Worm (Caenorhabditis elegans): ENCODE results near the gene perm-4.

The perm-4 gene

DNA sequence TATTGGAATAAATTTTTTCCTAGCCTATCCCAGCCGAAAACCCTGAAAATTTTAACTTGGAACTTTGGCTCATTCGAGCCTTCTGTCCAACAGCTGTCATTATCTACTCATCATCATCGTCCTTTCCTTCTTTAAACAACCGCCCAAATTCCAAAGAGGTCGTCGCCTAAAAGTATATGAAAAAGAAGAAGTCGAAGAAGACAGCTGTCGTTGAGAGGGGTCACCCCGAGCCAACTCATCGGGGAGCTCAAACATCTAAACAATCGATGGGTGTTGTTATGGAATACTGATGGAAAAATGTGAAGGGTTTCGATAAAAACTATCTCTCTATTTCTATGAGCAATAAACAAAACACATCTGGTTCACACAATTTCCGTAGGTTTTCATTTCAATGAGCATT, 19.8 kb downstream of the perm-4 start:
- TF ChIP-seq tbx-2 (tag; optimal IDR thresholded peaks at IDR 0.05) (no peak), hlh-15 (tag; optimal IDR thresholded peaks at IDR 0.05) (no peak), T23F11.4 (GFP tag; optimal IDR thresholded peaks at IDR 0.05) (no peak), hlh-6 (tag; optimal IDR thresholded peaks at IDR 0.05) (no peak), gmeb-2 (tag; optimal IDR thresholded peaks at IDR 0.05) (no peak), lin-11 (tag; optimal IDR thresholded peaks at IDR 0.05) (no peak), rnt-1 (tag; optimal IDR thresholded peaks at IDR 0.05) (no peak), C08G9.2 (tag; optimal IDR thresholded peaks at IDR 0.05) (no peak), lim-6 (tag; optimal IDR thresholded peaks at IDR 0.05) (no peak), zip-5 (tag; optimal IDR thresholded peaks at IDR 0.05) (no peak), unc-3 (GFP tag; conservative IDR thresholded peaks at IDR 0.05) (no peak), unc-3 (tag; optimal IDR thresholded peaks at IDR 0.05) (no peak), madf-2 (tag; optimal IDR thresholded peaks at IDR 0.05) (no peak), pax-1 (tag; optimal IDR thresholded peaks at IDR 0.05) (no peak), ceh-48 (tag; optimal IDR thresholded peaks at IDR 0.05) (no peak), ama-1 (optimal IDR thresholded peaks at IDR 0.05) (no peak), unc-86 (tag; optimal IDR thresholded peaks at IDR 0.05) (no peak), ceh-31 (tag; optimal IDR thresholded peaks at IDR 0.05) (no peak), nhr-11 (tag; optimal IDR thresholded peaks at IDR 0.05) (no peak), ceh-2 (tag; optimal IDR thresholded peaks at IDR 0.05) (no peak), C38D4.7 (GFP tag; optimal IDR thresholded peaks at IDR 0.05) (no peak)

ce11 chrIV:1104518-1104917, 20.4 kb downstream of the perm-4 start, which contains the start of the genes C44B12.9 and C44B12.3:
Gene C44B12.9, minus strand, starts transcription at chrIV:1104618.
Gene C44B12.3, plus strand, starts transcription at chrIV:1104766.
- TF ChIP-seq rnt-1 (tag; optimal IDR thresholded peaks at IDR 0.05) (no peak), ref-2 (tag; optimal IDR thresholded peaks at IDR 0.05) (no peak), fkh-6 (tag; optimal IDR thresholded peaks at IDR 0.05) (no peak), ceh-31 (tag; optimal IDR thresholded peaks at IDR 0.05) (no peak), nhr-232 (tag; optimal IDR thresholded peaks at IDR 0.05) (no peak), ama-1 (optimal IDR thresholded peaks at IDR 0.05) (no peak), fkh-10 (GFP tag; optimal IDR thresholded peaks at IDR 0.05) (no peak), eyg-1 (tag; optimal IDR thresholded peaks at IDR 0.05) (no peak), pax-1 (tag; optimal IDR thresholded peaks at IDR 0.05) (no peak), ceh-34 (tag; optimal IDR thresholded peaks at IDR 0.05) (no peak), fax-1 (tag; optimal IDR thresholded peaks at IDR 0.05) (no peak), ahr-1 (tag; optimal IDR thresholded peaks at IDR 0.05) (no peak), gmeb-2 (tag; optimal IDR thresholded peaks at IDR 0.05) (no peak), hlh-15 (tag; optimal IDR thresholded peaks at IDR 0.05) (no peak), unc-86 (tag; optimal IDR thresholded peaks at IDR 0.05) (no peak), K02D7.2 (tag; optimal IDR thresholded peaks at IDR 0.05) (no peak), dmd-4 (tag; optimal IDR thresholded peaks at IDR 0.05; ENCODE audit: borderline replicate concordance) (no peak), ceh-22 (tag; optimal IDR thresholded peaks at IDR 0.05) (no peak)

DNA sequence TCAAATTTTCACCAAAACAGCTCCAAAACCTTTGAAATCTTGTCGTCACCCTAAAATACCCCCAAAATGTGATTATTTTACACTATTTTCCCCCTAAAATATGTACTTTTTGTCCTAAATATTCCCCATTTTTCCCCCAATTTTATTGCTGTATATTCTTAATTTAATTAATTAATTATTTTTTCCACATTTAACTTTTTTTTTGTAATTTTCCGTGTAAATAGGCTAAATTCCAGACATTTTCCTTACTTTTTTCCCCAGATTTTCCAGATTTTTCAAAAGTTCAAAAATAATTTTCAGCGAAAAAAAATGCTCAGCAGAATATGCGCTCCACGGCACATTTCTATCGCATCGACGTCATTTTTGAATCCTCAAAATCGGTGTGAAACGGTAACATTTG, 27.8 kb downstream of the perm-4 start, which contains the start of gene cox-18:
TSS of gene cox-18 (plus strand) at position 301 of the 400 bp plus-strand sequence.
- no peak for TF ChIP-seq lim-6 (tag; optimal IDR thresholded peaks at IDR 0.05)
- TF ChIP-seq ceh-18 (tag; optimal IDR thresholded peaks at IDR 0.05) = no peak
- no peak for TF ChIP-seq C38D4.7 (GFP tag; optimal IDR thresholded peaks at IDR 0.05)
- no peak for TF ChIP-seq ceh-2 (tag; optimal IDR thresholded peaks at IDR 0.05)
- TF ChIP-seq elt-4 (tag; optimal IDR thresholded peaks at IDR 0.05) = no peak
- no peak for TF ChIP-seq unc-86 (tag; optimal IDR thresholded peaks at IDR 0.05)
- TF ChIP-seq hlh-13 (GFP tag; optimal IDR thresholded peaks at IDR 0.05) = no peak
- no peak for TF ChIP-seq ref-2 (tag; optimal IDR thresholded peaks at IDR 0.05)
- TF ChIP-seq nfya-1 (tag; optimal IDR thresholded peaks at IDR 0.05) = no peak

- TF ChIP-seq ttx-3 (tag; optimal IDR thresholded peaks at IDR 0.05) (no peak), hlh-30 (tag; optimal IDR thresholded peaks at IDR 0.05; ENCODE audit: insufficient read depth) (no peak), ceh-22 (tag; optimal IDR thresholded peaks at IDR 0.05) (no peak), ztf-16 (tag; optimal IDR thresholded peaks at IDR 0.05) (no peak), odd-2 (tag; optimal IDR thresholded peaks at IDR 0.05) (no peak), ahr-1 (tag; optimal IDR thresholded peaks at IDR 0.05) (no peak)
Observed at ce11 chrIV:1096154-1096553, 28.8 kb downstream of the perm-4 start.
